Fruit fly (Drosophila melanogaster) whole organism, prepupa: ENCODE measurements around the gene CG33003.

Experiments
- CG3919 ChIP-seq: fragments of 200-800 bp; sonication (Bioruptor generic); optimal IDR thresholded peaks from 3 replicates; lab custom pipeline; 2016; ENCODE audit warnings: missing biosample characterization, missing genetic modification characterization
- CG6854 ChIP-seq: fragments of 200-800 bp; sonication (Bioruptor generic); optimal IDR thresholded peaks from 2 replicates; lab custom pipeline; 2017; ENCODE audit warnings: missing biosample characterization, mild to moderate bottlenecking, missing genetic modification characterization
- Eip93F ChIP-seq: fragments of 200-800 bp; sonication (Bioruptor generic); optimal IDR thresholded peaks from 2 replicates; lab custom pipeline; 2016; ENCODE audit warnings: missing biosample characterization, mild to moderate bottlenecking, missing genetic modification characterization
- Gug ChIP-seq: fragments of 200-800 bp; sonication (Bioruptor generic); IDR thresholded peaks from 2 replicates; pipeline ENCODE4 v1.3.6; 2022; ENCODE audit warnings: missing biosample characterization, missing genetic modification characterization
- dsx ChIP-seq: fragments of 200-800 bp; optimal IDR thresholded peaks from 3 replicates; lab custom pipeline; 2019; ENCODE audit warnings: missing biosample characterization, mild to moderate bottlenecking, missing genetic modification characterization, moderate library complexity; ENCODE audit not compliant: poor library complexity, severe bottlenecking
- fkh ChIP-seq: fragments of 200-800 bp; sonication (Bioruptor generic); optimal IDR thresholded peaks from 3 replicates; lab custom pipeline; 2017; ENCODE audit warnings: missing biosample characterization, mild to moderate bottlenecking, missing genetic modification characterization, moderate library complexity
- pdm3 ChIP-seq: fragments of 200-800 bp; sonication (Bioruptor generic); optimal IDR thresholded peaks from 3 replicates; lab custom pipeline; 2016; ENCODE audit warnings: missing biosample characterization, missing genetic modification characterization
- svp ChIP-seq: fragments of 200-800 bp; sonication (Bioruptor generic); peaks from one replicate; lab custom pipeline; 2016; ENCODE audit warnings: missing biosample characterization, missing genetic modification characterization

Gene CG33003

dm6 chr2L:4448582-4449016, 47.8 kb downstream of the CG33003 start, which contains the start of gene MFS18 (continued):
- TF ChIP-seq Eip93F (GFP tag; lab: Kevin White, UChicago) (no peak), fkh (GFP tag; lab: Kevin White, UChicago) (peak; percentile 76), dsx (peak; percentile 86), CG6854 (GFP tag; lab: Kevin White, UChicago) (peak; percentile 96), Gug (GFP tag; lab: Robert Waterston, UW) (peak; percentile 99), pdm3 (GFP tag; lab: Kevin White, UChicago) (peak; percentile 96), svp (GFP tag; lab: Kevin White, UChicago) (peak; percentile 98), CG3919 (GFP tag; lab: Kevin White, UChicago) (peak; percentile 97)
